Fruit fly (Drosophila melanogaster) ovary, adult (tissue): ENCODE results near the gene CG12698.

ENCODE experiments used
- CG17801 ChIP-seq: fragments of 200-800 bp; optimal IDR thresholded peaks from 2 replicates; lab custom pipeline; 2019; ENCODE audit warnings: missing biosample characterization, mild to moderate bottlenecking, missing genetic modification characterization, moderate library complexity; ENCODE audit not compliant: partially characterized antibody

The CG12698 gene

DNA sequence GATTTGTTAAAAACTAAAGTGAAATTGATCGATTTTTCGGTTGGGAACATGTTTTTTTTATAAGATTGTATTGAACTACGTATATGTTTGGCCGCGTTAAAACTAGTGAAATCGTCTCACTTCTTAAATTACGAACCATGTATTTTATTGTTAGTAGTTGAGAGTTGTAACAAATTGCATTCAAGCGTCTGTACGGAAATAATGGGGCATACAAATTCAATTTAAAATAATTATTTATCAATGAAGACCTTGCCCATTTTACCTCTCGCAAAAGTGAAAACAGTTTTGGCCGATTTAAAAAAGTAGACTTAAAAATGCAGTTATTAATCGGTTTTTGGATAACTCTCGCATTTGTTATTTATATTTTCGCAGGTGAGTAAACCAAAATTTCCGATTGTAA is 2.9 kb downstream of the CG12698 start, which contains the start of gene Muc14A:
Gene Muc14A, plus strand, starts transcription at position 301 of the 400 bp plus-strand sequence.
- no peak for TF ChIP-seq CG17801 (GFP tag; lab: Kevin White, UChicago)
